Fruit fly (Drosophila melanogaster) whole organism, adult: ENCODE measurements around the gene cni.

Experiments used
- CG11617 ChIP-seq: fragments of 200-800 bp; sonication (Bioruptor generic); optimal IDR thresholded peaks from 2 replicates; lab custom pipeline; 2017; ENCODE audit warnings: mild to moderate bottlenecking, missing biosample characterization, missing genetic modification reagents, missing genetic modification characterization
- CG12768 ChIP-seq: fragments of 200-800 bp; sonication (Bioruptor generic); optimal IDR thresholded peaks from 2 replicates; lab custom pipeline; 2017; ENCODE audit warnings: missing biosample characterization, missing genetic modification characterization, mild to moderate bottlenecking, moderate library complexity, missing genetic modification reagents
- CG14711 ChIP-seq: fragments of 200-800 bp; sonication (Bioruptor generic); optimal IDR thresholded peaks from 2 replicates; lab custom pipeline; 2018; ENCODE audit warnings: missing biosample characterization, mild to moderate bottlenecking, missing genetic modification characterization, moderate library complexity
- CG1620 ChIP-seq: fragments of 200-800 bp; sonication (Bioruptor generic); optimal IDR thresholded peaks from 2 replicates; lab custom pipeline; 2016; ENCODE audit warnings: missing biosample characterization, missing genetic modification characterization
- CG33017 ChIP-seq: fragments of 200-800 bp; sonication (Bioruptor generic); optimal IDR thresholded peaks from 2 replicates; lab custom pipeline; 2018; ENCODE audit warnings: missing biosample characterization, mild to moderate bottlenecking, missing genetic modification characterization, moderate library complexity
- CG5204 ChIP-seq: fragments of 200-800 bp; sonication (Bioruptor generic); optimal IDR thresholded peaks from 2 replicates; lab custom pipeline; 2016; ENCODE audit warnings: missing biosample characterization, missing genetic modification characterization
- CG7045 ChIP-seq: fragments of 200-800 bp; sonication (Bioruptor generic); optimal IDR thresholded peaks from 2 replicates; lab custom pipeline; 2017; ENCODE audit warnings: missing biosample characterization, mild to moderate bottlenecking, missing genetic modification characterization
- CG7101 ChIP-seq: fragments of 200-800 bp; sonication (Bioruptor generic); optimal IDR thresholded peaks from 2 replicates; lab custom pipeline; 2018; ENCODE audit warnings: missing biosample characterization, mild to moderate bottlenecking, missing genetic modification characterization, moderate library complexity
- Clk ChIP-seq: fragments of 200-800 bp; sonication (Bioruptor generic); optimal IDR thresholded peaks from 2 replicates; lab custom pipeline; 2017; ENCODE audit warnings: missing biosample characterization, missing genetic modification characterization
- Crg-1 ChIP-seq: fragments of 200-800 bp; sonication (Bioruptor generic); optimal IDR thresholded peaks from 2 replicates; lab custom pipeline; 2016; ENCODE audit warnings: missing biosample characterization, missing genetic modification characterization
- Hr96 ChIP-seq: fragments of 200-800 bp; sonication (Bioruptor generic); optimal IDR thresholded peaks from 2 replicates; lab custom pipeline; 2016; ENCODE audit warnings: missing biosample characterization, missing genetic modification characterization
- Mnt ChIP-seq: fragments of 200-800 bp; sonication (Bioruptor generic); optimal IDR thresholded peaks from 2 replicates; lab custom pipeline; 2016; ENCODE audit warnings: missing biosample characterization, mild to moderate bottlenecking, missing genetic modification characterization
- bab1 ChIP-seq: fragments of 200-800 bp; sonication (Bioruptor generic); optimal IDR thresholded peaks from 3 replicates; lab custom pipeline; 2019; ENCODE audit warnings: missing biosample characterization, mild to moderate bottlenecking, missing genetic modification characterization, moderate library complexity
- cic ChIP-seq: fragments of 200-800 bp; sonication (Bioruptor generic); optimal IDR thresholded peaks from 2 replicates; lab custom pipeline; 2017; ENCODE audit warnings: missing biosample characterization, mild to moderate bottlenecking, missing genetic modification characterization, moderate library complexity
- cnc ChIP-seq, 2 experiments: fragments of >200 bp; optimal IDR thresholded peaks; 2 replicates each; lab custom pipeline; 2017
- kay ChIP-seq: fragments of 200-800 bp; sonication (Bioruptor generic); peaks from one replicate; lab custom pipeline; 2016; ENCODE audit warnings: missing biosample characterization, missing genetic modification characterization, borderline replicate concordance
- ovo ChIP-seq: fragments of 200-800 bp; sonication (Bioruptor generic); optimal IDR thresholded peaks from 2 replicates; lab custom pipeline; 2016; ENCODE audit warnings: missing biosample characterization, missing genetic modification characterization
- pad ChIP-seq: fragments of 200-800 bp; sonication (Bioruptor generic); optimal IDR thresholded peaks from 3 replicates; lab custom pipeline; 2017; ENCODE audit warnings: missing biosample characterization, missing genetic modification characterization, mild to moderate bottlenecking, moderate library complexity, missing genetic modification reagents
- tj ChIP-seq: fragments of 200-800 bp; sonication (Bioruptor generic); optimal IDR thresholded peaks from 3 replicates; lab custom pipeline; 2017; ENCODE audit warnings: missing biosample characterization, mild to moderate bottlenecking, missing genetic modification characterization, moderate library complexity
- toe ChIP-seq: fragments of 200-800 bp; sonication (Bioruptor generic); optimal IDR thresholded peaks from 2 replicates; lab custom pipeline; 2016; ENCODE audit warnings: missing biosample characterization, missing genetic modification characterization

Gene cni

dm6 chr2L:16337785-16338184, 27.3 kb upstream of the cni start, which contains the start of gene CG31817:
Gene CG31817 (minus strand): TSS chr2L:16337885.
- no peak for TF ChIP-seq CG7101 (tag; lab: Kevin White, UChicago)
- no peak for TF ChIP-seq ovo (GFP tag; lab: Kevin White, UChicago)
- no peak for TF ChIP-seq CG7045 (GFP tag; lab: Kevin White, UChicago)
- no peak for TF ChIP-seq Clk
- TF ChIP-seq Crg-1 (GFP tag; lab: Kevin White, UChicago) = no peak
- TF ChIP-seq toe (GFP tag; lab: Kevin White, UChicago) = no peak
- no peak for TF ChIP-seq bab1
- TF ChIP-seq cic (GFP tag; lab: Kevin White, UChicago) = no peak
- TF ChIP-seq CG12768 = no peak
- no peak for TF ChIP-seq CG33017 (tag; lab: Kevin White, UChicago)
- TF ChIP-seq Mnt (GFP tag; lab: Kevin White, UChicago) = no peak
- no peak for TF ChIP-seq CG11617 (GFP tag; lab: Kevin White, UChicago)
- TF ChIP-seq pad (GFP tag; lab: Kevin White, UChicago) = no peak
- TF ChIP-seq CG1620 (GFP tag; lab: Kevin White, UChicago) = no peak

- TF ChIP-seq kay (GFP tag; lab: Kevin White, UChicago) (no peak), CG11617 (GFP tag; lab: Kevin White, UChicago) (no peak), ovo (GFP tag; lab: Kevin White, UChicago) (no peak), CG5204 (GFP tag; lab: Kevin White, UChicago) (no peak), CG1620 (GFP tag; lab: Kevin White, UChicago) (no peak), CG33017 (tag; lab: Kevin White, UChicago) (no peak), pad (GFP tag; lab: Kevin White, UChicago) (no peak), cic (GFP tag; lab: Kevin White, UChicago) (no peak), cnc (optimal IDR thresholded peaks at IDR 0.05; lab: Kevin White, UChicago) (no peak)
These were observed 19.1 kb upstream of the cni start, which contains the start of gene CG4440 for dm6 chr2L:16329625-16330024. Gene CG4440 (plus strand): TSS chr2L:16329925.

dm6 chr2L:16329102-16329520, 18.6 kb upstream of the cni start, which contains the start of gene mRpL4:
Gene mRpL4 (minus strand): TSS chr2L:16329132.
- TF ChIP-seq cic (GFP tag; lab: Kevin White, UChicago) (no peak), ovo (GFP tag; lab: Kevin White, UChicago) (no peak), tj (GFP tag; lab: Kevin White, UChicago) (no peak), CG7101 (tag; lab: Kevin White, UChicago) (peak; percentile 1), CG14711 (tag; lab: Kevin White, UChicago) (peak; percentile 23), bab1 (peak; percentile 26), Crg-1 (GFP tag; lab: Kevin White, UChicago) (no peak), Hr96 (GFP tag; lab: Kevin White, UChicago) (no peak), toe (GFP tag; lab: Kevin White, UChicago) (peak; percentile 60), CG12768 (no peak), pad (GFP tag; lab: Kevin White, UChicago) (peak; percentile 13), CG33017 (tag; lab: Kevin White, UChicago) (no peak), kay (GFP tag; lab: Kevin White, UChicago) (peak; percentile 80), Mnt (GFP tag; lab: Kevin White, UChicago) (peak; percentile 53), CG11617 (GFP tag; lab: Kevin White, UChicago) (no peak), CG7045 (GFP tag; lab: Kevin White, UChicago) (no peak), CG1620 (GFP tag; lab: Kevin White, UChicago) (peak; percentile 28), Clk (no peak), CG5204 (GFP tag; lab: Kevin White, UChicago) (no peak), cnc (optimal IDR thresholded peaks at IDR 0.05; lab: Kevin White, UChicago) (no peak)

dm6 chr2L:16326892-16327291, 16.4 kb upstream of the cni start, which contains the start of gene CG4278:
Gene CG4278 (plus strand): TSS chr2L:16327069.
- TF ChIP-seq toe (GFP tag; lab: Kevin White, UChicago) (no peak), Mnt (GFP tag; lab: Kevin White, UChicago) (no peak), cnc (optimal IDR thresholded peaks at IDR 0.05; lab: Kevin White, UChicago) (no peak), ovo (GFP tag; lab: Kevin White, UChicago) (no peak), Hr96 (GFP tag; lab: Kevin White, UChicago) (no peak), CG12768 (no peak), CG7045 (GFP tag; lab: Kevin White, UChicago) (no peak), CG11617 (GFP tag; lab: Kevin White, UChicago) (no peak), kay (GFP tag; lab: Kevin White, UChicago) (no peak), tj (GFP tag; lab: Kevin White, UChicago) (no peak), CG14711 (tag; lab: Kevin White, UChicago) (no peak), CG5204 (GFP tag; lab: Kevin White, UChicago) (no peak), CG33017 (tag; lab: Kevin White, UChicago) (no peak), Crg-1 (GFP tag; lab: Kevin White, UChicago) (no peak), bab1 (no peak), cic (GFP tag; lab: Kevin White, UChicago) (no peak), pad (GFP tag; lab: Kevin White, UChicago) (no peak), CG7101 (tag; lab: Kevin White, UChicago) (no peak), CG1620 (GFP tag; lab: Kevin White, UChicago) (no peak), Clk (no peak)

- TF ChIP-seq ovo (GFP tag; lab: Kevin White, UChicago) (peak; percentile 76), CG7045 (GFP tag; lab: Kevin White, UChicago) (peak; percentile 92), Clk (peak; percentile 57), CG7101 (tag; lab: Kevin White, UChicago) (peak; percentile 95), tj (GFP tag; lab: Kevin White, UChicago) (peak; percentile 81), cic (GFP tag; lab: Kevin White, UChicago) (peak; percentile 86), toe (GFP tag; lab: Kevin White, UChicago) (peak; percentile 97), Mnt (GFP tag; lab: Kevin White, UChicago) (peak; percentile 94), CG14711 (tag; lab: Kevin White, UChicago) (peak; percentile 91), cnc (optimal IDR thresholded peaks at IDR 0.05; lab: Kevin White, UChicago) (no peak), Hr96 (GFP tag; lab: Kevin White, UChicago) (peak; percentile 94), bab1 (peak; percentile 94), CG33017 (tag; lab: Kevin White, UChicago) (peak; percentile 91), CG11617 (GFP tag; lab: Kevin White, UChicago) (peak; percentile 94), CG5204 (GFP tag; lab: Kevin White, UChicago) (peak; percentile 95), Crg-1 (GFP tag; lab: Kevin White, UChicago) (peak; percentile 69), CG1620 (GFP tag; lab: Kevin White, UChicago) (peak; percentile 94), pad (GFP tag; lab: Kevin White, UChicago) (peak; percentile 68), kay (GFP tag; lab: Kevin White, UChicago) (peak; percentile 98), CG12768 (peak; percentile 88)
These were observed 15.2 kb upstream of the cni start, which contains the start of gene cact for dm6 chr2L:16325515-16326257. Gene cact (minus strand): TSS chr2L:16326207.
